Worm (Caenorhabditis elegans) whole organism, L4 larva: ENCODE measurements around the gene M199.7.
A peak's percentile ranks its signal among the peaks of the same experiment; 100 is the strongest.

Source experiments
- F37D6.2 ChIP-seq: sonication (generic microtip); optimal IDR thresholded peaks from 2 replicates; lab custom pipeline; 2016; ENCODE audit warnings: mild to moderate bottlenecking, missing genetic modification characterization, missing compliant biosample characterization
- F44E2.7 ChIP-seq: fragments of 200-800 bp; sonication (Bioruptor generic); IDR thresholded peaks from 2 replicates; pipeline ENCODE4 v2.1.2; 2022; ENCODE audit warnings: missing genetic modification characterization, missing compliant biosample characterization
- Y105C5A.15 ChIP-seq: fragments of 200-800 bp; sonication (Bioruptor generic); IDR thresholded peaks from 2 replicates; pipeline ENCODE4 v1.3.6; 2022; ENCODE audit warnings: missing genetic modification characterization, missing compliant biosample characterization
- Y48G9A.11 ChIP-seq: fragments of 200-800 bp; sonication (Bioruptor generic); IDR thresholded peaks from 2 replicates; pipeline ENCODE4 v1.3.6; 2022; ENCODE audit warnings: missing genetic modification reagents, missing genetic modification characterization, missing compliant biosample characterization
- Y5F2A.4 ChIP-seq: fragments of 200-800 bp; sonication (Bioruptor generic); optimal IDR thresholded peaks from 2 replicates; lab custom pipeline; 2018; ENCODE audit warnings: mild to moderate bottlenecking, missing genetic modification characterization, missing compliant biosample characterization
- aha-1 ChIP-seq: fragments of 150-350 bp; peaks from one replicate; lab custom pipeline; 2014; ENCODE audit warnings: missing biosample characterization, missing genetic modification characterization
- attf-4 ChIP-seq: sonication (generic microtip); optimal IDR thresholded peaks from 3 replicates; lab custom pipeline; 2017; ENCODE audit warnings: missing biosample characterization, missing genetic modification characterization
- ceh-20 ChIP-seq: fragments of 200-800 bp; sonication (Bioruptor generic); IDR thresholded peaks from 2 replicates; pipeline ENCODE4 v1.3.6; 2022; ENCODE audit warnings: missing genetic modification reagents, missing genetic modification characterization, missing compliant biosample characterization
- ceh-28 ChIP-seq: fragments of 150-350 bp; optimal IDR thresholded peaks from 2 replicates; lab custom pipeline; 2014; ENCODE audit warnings: missing biosample characterization, missing genetic modification reagents, missing genetic modification characterization
- ceh-82 ChIP-seq: sonication (generic microtip); optimal IDR thresholded peaks from 2 replicates; lab custom pipeline; 2017; ENCODE audit warnings: missing biosample characterization, missing genetic modification characterization
- daf-12 ChIP-seq: fragments of 150-350 bp; optimal IDR thresholded peaks from 2 replicates; lab custom pipeline; 2014; ENCODE audit warnings: missing biosample characterization, missing genetic modification reagents, missing genetic modification characterization
- daf-8 ChIP-seq: fragments of 200-800 bp; sonication (Bioruptor generic); IDR thresholded peaks from 2 replicates; pipeline ENCODE4 v1.3.6; 2022; ENCODE audit warnings: missing genetic modification characterization, missing compliant biosample characterization
- dpl-1 ChIP-seq: fragments of 150-350 bp; optimal IDR thresholded peaks from 2 replicates; lab custom pipeline; 2014; ENCODE audit warnings: missing biosample characterization, missing genetic modification reagents, missing genetic modification characterization
- dve-1 ChIP-seq: sonication (generic microtip); optimal IDR thresholded peaks from 2 replicates; lab custom pipeline; 2017; ENCODE audit warnings: antibody characterized with exemption, mild to moderate bottlenecking, missing genetic modification characterization, missing compliant biosample characterization; ENCODE audit not compliant: insufficient read depth
- egl-43 ChIP-seq: fragments of 200-800 bp; sonication (Bioruptor generic); IDR thresholded peaks from 2 replicates; pipeline ENCODE4 v1.3.6; 2022; ENCODE audit warnings: missing genetic modification reagents, missing genetic modification characterization, missing compliant biosample characterization
- hlh-30 ChIP-seq: sonication (generic microtip); optimal IDR thresholded peaks from 2 replicates; lab custom pipeline; 2017; ENCODE audit warnings: antibody characterized with exemption, mild to moderate bottlenecking, missing genetic modification characterization, missing compliant biosample characterization; ENCODE audit not compliant: insufficient read depth
- lin-13 ChIP-seq: fragments of 150-350 bp; optimal IDR thresholded peaks from 2 replicates; lab custom pipeline; 2014; ENCODE audit warnings: missing biosample characterization, missing genetic modification reagents, missing genetic modification characterization
- mdl-1 ChIP-seq, 2 experiments: fragments of 150-350 bp in 1 of 2; sonication (generic microtip) in 1 of 2; optimal IDR thresholded peaks; 2 replicates each; lab custom pipeline; 2014 to 2017; ENCODE audit warnings: missing biosample characterization in 2 of 2, missing genetic modification characterization in 2 of 2
- mdt-29 ChIP-seq: fragments of 200-800 bp; sonication (Bioruptor generic); IDR thresholded peaks from 2 replicates; pipeline ENCODE4 v1.3.6; 2022; ENCODE audit warnings: missing genetic modification reagents, missing genetic modification characterization, missing compliant biosample characterization
- nhr-102 ChIP-seq: sonication (generic microtip); optimal IDR thresholded peaks from 2 replicates; lab custom pipeline; 2016; ENCODE audit warnings: mild to moderate bottlenecking, missing genetic modification characterization, moderate library complexity, missing compliant biosample characterization
- nhr-28 ChIP-seq: fragments of 150-350 bp; optimal IDR thresholded peaks from 2 replicates; lab custom pipeline; 2014; ENCODE audit warnings: missing biosample characterization, missing genetic modification characterization
- nhr-42 ChIP-seq: fragments of 200-800 bp; sonication (Bioruptor generic); IDR thresholded peaks from 2 replicates; pipeline ENCODE4 v1.3.6; 2022; ENCODE audit warnings: missing genetic modification characterization, missing compliant biosample characterization
- pqm-1 ChIP-seq: sonication (generic microtip); optimal IDR thresholded peaks from 2 replicates; lab custom pipeline; 2017; ENCODE audit warnings: missing biosample characterization, missing genetic modification characterization
- rbr-2 ChIP-seq: sonication (generic microtip); optimal IDR thresholded peaks from 2 replicates; lab custom pipeline; 2016; ENCODE audit warnings: missing genotype, missing genetic modification characterization, missing compliant biosample characterization
- set-16 ChIP-seq: fragments of 200-800 bp; sonication (Bioruptor generic); IDR thresholded peaks from 2 replicates; pipeline ENCODE4 v1.3.6; 2022; ENCODE audit warnings: missing genetic modification reagents, missing genetic modification characterization, missing compliant biosample characterization
- skn-1 ChIP-seq: fragments of 150-350 bp; optimal IDR thresholded peaks from 2 replicates; lab custom pipeline; 2014; ENCODE audit warnings: missing biosample characterization, missing genetic modification characterization
- snpc-1.2 ChIP-seq: fragments of 200-800 bp; sonication (Bioruptor generic); IDR thresholded peaks from 2 replicates; pipeline ENCODE4 v1.3.6; 2022; ENCODE audit warnings: missing genetic modification reagents, missing genetic modification characterization, missing compliant biosample characterization
- unc-130 ChIP-seq: sonication (generic microtip); optimal IDR thresholded peaks from 2 replicates; lab custom pipeline; 2016; ENCODE audit warnings: missing genetic modification reagents, missing genetic modification characterization, missing compliant biosample characterization
- unc-62 ChIP-seq, 3 experiments: fragments of 150-350 bp in 1 of 3; sonication (generic microtip); optimal IDR thresholded peaks in 2 of 3; peaks in 1 of 3; 1 replicate in 1 of 3; 2 replicates in 2 of 3; lab custom pipeline; 2014 to 2017; ENCODE audit warnings: missing biosample characterization in 3 of 3, missing genetic modification characterization in 3 of 3, missing genetic modification reagents in 3 of 3, missing genotype in 1 of 3
- vab-7 ChIP-seq: fragments of 200-800 bp; sonication (Bioruptor generic); IDR thresholded peaks from 2 replicates; pipeline ENCODE4 v1.3.6; 2022; ENCODE audit warnings: missing genetic modification reagents, missing genetic modification characterization, missing compliant biosample characterization
- zag-1 ChIP-seq: fragments of 150-350 bp; optimal IDR thresholded peaks from 2 replicates; lab custom pipeline; 2014; ENCODE audit warnings: missing biosample characterization, missing genetic modification characterization
- zip-11 ChIP-seq: fragments of 200-800 bp; sonication (Bioruptor generic); IDR thresholded peaks from 2 replicates; pipeline ENCODE4 v1.3.6; 2022; ENCODE audit warnings: missing genetic modification characterization, missing compliant biosample characterization
- ztf-7 ChIP-seq: fragments of 150-350 bp; optimal IDR thresholded peaks from 2 replicates; lab custom pipeline; 2014; ENCODE audit warnings: missing biosample characterization, missing genetic modification characterization

The M199.7 gene

ce11 chrIV:15107218-15107617 is 15.8 kb upstream of the M199.7 start:
- no peak for TF ChIP-seq Y48G9A.11 (GFP tag; lab: Robert Waterston, UW)
- TF ChIP-seq F37D6.2 (tag; lab: Kevin White, UChicago): no peak
- TF ChIP-seq lin-13: peak; percentile 71
- peak; percentile 79 for TF ChIP-seq snpc-1.2
- TF ChIP-seq hlh-30 (tag; lab: Kevin White, UChicago): no peak
- TF ChIP-seq, all 104 proteins: peak for 2

DNA sequence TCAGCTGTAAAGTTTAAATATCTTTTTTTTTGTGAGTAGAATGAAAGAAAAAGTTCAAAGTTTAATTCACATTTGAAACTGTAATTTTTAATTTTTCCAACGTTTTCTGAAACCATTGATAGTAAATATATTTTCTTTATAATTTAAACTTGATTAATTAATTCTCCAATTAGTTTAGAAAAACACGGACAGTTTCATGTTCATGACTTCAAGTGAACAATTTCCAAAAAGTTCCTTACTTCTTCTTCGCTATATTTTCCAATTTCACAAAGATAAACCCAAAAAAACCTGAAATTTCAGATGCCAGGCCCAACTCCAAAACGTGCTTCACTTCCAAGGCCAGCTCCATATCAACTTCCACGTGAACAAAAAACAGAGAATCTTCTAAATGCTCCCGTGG is 14.5 kb upstream of the M199.7 start, which contains the start of gene M199.2:
Gene M199.2 (plus strand): TSS at position 301 of the 400 bp plus-strand sequence.
- TF ChIP-seq vab-7 (GFP tag; lab: Robert Waterston, UW) (no peak), Y105C5A.15 (GFP tag; lab: Robert Waterston, UW) (no peak), dpl-1 (GFP tag; lab: Kevin White, UChicago) (no peak), attf-4 (no peak), aha-1 (tag; lab: Kevin White, UChicago) (peak; percentile 56), zag-1 (no peak), mdl-1 (tag; optimal IDR thresholded peaks at IDR 0.05; lab: Kevin White, UChicago) (no peak), Y5F2A.4 (GFP tag; lab: Kevin White, UChicago) (no peak), nhr-42 (GFP tag; lab: Robert Waterston, UW) (no peak), unc-62 (GFP tag; optimal IDR thresholded peaks at IDR 0.05 in 1 of 2; lab: Kevin White, UChicago) (peak in 1 of 2 experiments; percentile 73), unc-62 (tag; optimal IDR thresholded peaks at IDR 0.05; lab: Kevin White, UChicago) (no peak), nhr-102 (tag; lab: Kevin White, UChicago) (no peak), egl-43 (GFP tag; lab: Robert Waterston, UW) (no peak), F37D6.2 (tag; lab: Kevin White, UChicago) (no peak)
- TF ChIP-seq, all 104 proteins: peak for 2

DNA sequence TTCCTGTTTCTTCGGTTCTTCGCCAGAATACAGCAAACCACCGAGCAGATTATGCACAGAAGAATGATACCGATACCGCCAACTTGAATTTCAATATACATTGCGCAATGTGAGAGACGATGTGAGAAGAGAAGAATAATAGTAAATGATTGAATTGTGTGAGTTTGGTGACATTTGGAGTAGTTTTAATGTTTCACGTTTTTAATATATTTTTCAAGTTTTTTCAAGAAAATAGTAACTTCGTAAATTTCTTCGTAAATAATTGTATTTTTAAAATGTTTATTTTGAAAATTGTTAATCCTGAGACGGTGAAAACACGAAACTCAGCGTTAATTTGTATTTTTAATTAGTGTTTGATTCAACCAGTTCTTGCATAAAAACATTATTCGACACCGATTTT is 9.9 kb upstream of the M199.7 start, which contains the start of gene M199.134:
Gene M199.134 (minus strand): TSS at position 101 of the 400 bp plus-strand sequence.
- TF ChIP-seq ceh-20 (GFP tag; lab: Robert Waterston, UW): no peak
- TF ChIP-seq unc-62 (GFP tag; optimal IDR thresholded peaks at IDR 0.05 in 1 of 2; lab: Kevin White, UChicago): peak in 1 of 2 experiments; percentile 37
- no peak for TF ChIP-seq unc-62 (tag; optimal IDR thresholded peaks at IDR 0.05; lab: Kevin White, UChicago)
- TF ChIP-seq, all 104 proteins: peak for 1

- no peak for TF ChIP-seq daf-8 (GFP tag; lab: Robert Waterston, UW)
- no peak for TF ChIP-seq nhr-28
- TF ChIP-seq, all 104 proteins: peak for 0
Observed at ce11 chrIV:15114324-15114723, 8.7 kb upstream of the M199.7 start, which contains the start of gene M199.135. TSS of gene M199.135 (plus strand) at chrIV:15114624.

- TF ChIP-seq dve-1 (tag; lab: Kevin White, UChicago) (no peak), zip-11 (GFP tag; lab: Robert Waterston, UW) (no peak), F37D6.2 (tag; lab: Kevin White, UChicago) (no peak), Y105C5A.15 (GFP tag; lab: Robert Waterston, UW) (no peak), F44E2.7 (no peak), rbr-2 (tag; lab: Kevin White, UChicago) (no peak), unc-130 (no peak), nhr-102 (tag; lab: Kevin White, UChicago) (no peak), dpl-1 (GFP tag; lab: Kevin White, UChicago) (no peak), pqm-1 (tag; lab: Kevin White, UChicago) (no peak), ceh-82 (tag; lab: Kevin White, UChicago) (no peak), skn-1 (tag; lab: Kevin White, UChicago) (no peak)
- TF ChIP-seq, all 104 proteins: peak for 0
Observed at ce11 chrIV:15118390-15118789, 4.6 kb upstream of the M199.7 start, which contains the start of gene M199.136. TSS of gene M199.136 (plus strand) at chrIV:15118690.

- TF ChIP-seq set-16 (GFP tag; lab: Robert Waterston, UW): peak; percentile 62; the same call in 1 of the 2 replicates
- no peak for TF ChIP-seq mdl-1 (tag; optimal IDR thresholded peaks at IDR 0.05; lab: Kevin White, UChicago)
- TF ChIP-seq ceh-28 (tag; lab: Kevin White, UChicago): no peak
- no peak for TF ChIP-seq F44E2.7
- TF ChIP-seq snpc-1.2: peak; percentile 94
- no peak for TF ChIP-seq ztf-7
- 0 out of 2 replicates have a peak, but pooled peaks have one; percentile 43 for TF ChIP-seq mdt-29 (GFP tag; lab: Robert Waterston, UW)
- no peak for TF ChIP-seq daf-12
Observed at ce11 chrIV:15119268-15119667, 3.7 kb upstream of the M199.7 start.
